Worm (Caenorhabditis elegans) whole organism, young adult: ENCODE results near the gene ZK546.2.
"Not testable (repeated sequence)": the region's sequence is repeated elsewhere in the genome, so short reads cannot be mapped to it uniquely, and the experiment has no call there.

Experiments
- B0019.2 ChIP-seq: fragments of 200-800 bp; sonication (Bioruptor generic); conservative IDR thresholded peaks from 2 replicates; pipeline ENCODE4 v1.3.6; 2022; ENCODE audit warnings: missing genetic modification reagents, missing genetic modification characterization, missing compliant biosample characterization
- B0261.1 ChIP-seq: sonication (generic microtip); optimal IDR thresholded peaks from 2 replicates; lab custom pipeline; 2016; ENCODE audit warnings: mild to moderate bottlenecking, missing genetic modification characterization, moderate library complexity, missing compliant biosample characterization
- C06A6.2 ChIP-seq: fragments of 200-800 bp; sonication (Bioruptor generic); conservative IDR thresholded peaks from 2 replicates; pipeline ENCODE4 v1.3.6; 2022; ENCODE audit warnings: missing genetic modification characterization, missing compliant biosample characterization
- F10E7.11 ChIP-seq: sonication (generic microtip); optimal IDR thresholded peaks from 2 replicates; lab custom pipeline; 2017; ENCODE audit warnings: mild to moderate bottlenecking, missing genetic modification characterization, moderate library complexity, missing compliant biosample characterization
- F33H1.4 ChIP-seq: fragments of 200-800 bp; sonication (Bioruptor generic); IDR thresholded peaks from 2 replicates; pipeline ENCODE4 v1.3.6; 2022; ENCODE audit warnings: missing genetic modification reagents, missing genetic modification characterization, missing compliant biosample characterization
- F37B4.10 ChIP-seq: fragments of 200-800 bp; sonication (Bioruptor generic); IDR thresholded peaks from 2 replicates; pipeline ENCODE4 v1.3.6; 2022; ENCODE audit warnings: missing genetic modification characterization, missing compliant biosample characterization
- F49E8.2 ChIP-seq: sonication (generic microtip); optimal IDR thresholded peaks from 3 replicates; lab custom pipeline; 2017; ENCODE audit warnings: missing genetic modification characterization, mild to moderate bottlenecking, missing compliant biosample characterization, antibody characterized with exemption, moderate library complexity; ENCODE audit not compliant: insufficient read depth
- F57A8.1 ChIP-seq: fragments of 200-800 bp; sonication (Bioruptor generic); optimal IDR thresholded peaks from 2 replicates; lab custom pipeline; 2018; ENCODE audit warnings: mild to moderate bottlenecking, missing genetic modification characterization, moderate library complexity, missing compliant biosample characterization
- Y53F4B.3 ChIP-seq: fragments of 200-800 bp; sonication (Bioruptor generic); IDR thresholded peaks from 2 replicates; pipeline ENCODE4 v1.3.6; 2022; ENCODE audit warnings: missing genetic modification reagents, missing genetic modification characterization, missing compliant biosample characterization
- Y53G8AR.9 ChIP-seq: fragments of 200-800 bp; sonication (Bioruptor generic); conservative IDR thresholded peaks from 2 replicates; pipeline ENCODE4 v1.3.6; 2022; ENCODE audit warnings: missing genetic modification reagents, missing genetic modification characterization, missing compliant biosample characterization
- Y56A3A.18 ChIP-seq: fragments of 200-800 bp; sonication (Bioruptor generic); IDR thresholded peaks from 2 replicates; pipeline ENCODE4 v1.3.6; 2022; ENCODE audit warnings: missing genetic modification reagents, missing genetic modification characterization, missing compliant biosample characterization
- aptf-2 ChIP-seq: fragments of 200-800 bp; sonication (Bioruptor generic); conservative IDR thresholded peaks from 2 replicates; pipeline ENCODE4 v1.3.6; 2022; ENCODE audit warnings: missing genetic modification reagents, missing genetic modification characterization, missing compliant biosample characterization
- attf-5 ChIP-seq: fragments of 200-800 bp; sonication (Bioruptor generic); optimal IDR thresholded peaks from 2 replicates; lab custom pipeline; 2018; ENCODE audit warnings: mild to moderate bottlenecking, missing genetic modification characterization, missing compliant biosample characterization
- attf-6 ChIP-seq: fragments of 200-800 bp; sonication (Bioruptor generic); IDR thresholded peaks from 2 replicates; pipeline ENCODE4 v1.3.6; 2022; ENCODE audit warnings: missing genetic modification reagents, missing genetic modification characterization, missing compliant biosample characterization
- cebp-1 ChIP-seq, 2 experiments: fragments of 200-800 bp in 1 of 2; sonication (Bioruptor generic) in 1 of 2; sonication (generic microtip) in 1 of 2; IDR thresholded peaks in 1 of 2; optimal IDR thresholded peaks in 1 of 2; 2 replicates each; pipeline versions ENCODE4 v1.3.6 to Lab custom; 2017 to 2022; ENCODE audit warnings: missing compliant biosample characterization in 2 of 2, missing genetic modification characterization in 2 of 2, mild to moderate bottlenecking in 1 of 2, missing genetic modification reagents in 1 of 2, moderate library complexity in 1 of 2
- cebp-2 ChIP-seq: fragments of 200-800 bp; sonication (Bioruptor generic); IDR thresholded peaks from 2 replicates; pipeline ENCODE4 v1.3.6; 2022; ENCODE audit warnings: missing genetic modification characterization, missing compliant biosample characterization
- ceh-40 ChIP-seq: fragments of 200-800 bp; sonication (Bioruptor generic); IDR thresholded peaks from 2 replicates; pipeline ENCODE4 v1.3.6; 2022; ENCODE audit warnings: missing genetic modification characterization, missing compliant biosample characterization
- egl-44 ChIP-seq: fragments of 200-800 bp; sonication (Bioruptor generic); IDR thresholded peaks from 2 replicates; pipeline ENCODE4 v1.3.6; 2022; ENCODE audit warnings: missing genetic modification reagents, missing genetic modification characterization, missing compliant biosample characterization
- hmg-1.2 ChIP-seq: fragments of 200-800 bp; sonication (Bioruptor generic); IDR thresholded peaks from 2 replicates; pipeline ENCODE4 v1.3.6; 2022; ENCODE audit warnings: missing genetic modification reagents, missing genetic modification characterization, missing compliant biosample characterization
- lin-26 ChIP-seq: fragments of 200-800 bp; sonication (Bioruptor generic); IDR thresholded peaks from 2 replicates; pipeline ENCODE4 v1.3.6; 2022; ENCODE audit warnings: missing genetic modification reagents, missing genetic modification characterization, missing compliant biosample characterization
- lin-35 ChIP-seq, 3 experiments: fragments of 150-350 bp in 2 of 3; sonication (generic microtip) in 1 of 3; optimal IDR thresholded peaks; 2 replicates each; lab custom pipeline; 2014 to 2018; ENCODE audit warnings: missing biosample characterization in 3 of 3, missing genetic modification characterization in 3 of 3, missing genetic modification reagents in 3 of 3
- madf-6 ChIP-seq: fragments of 200-800 bp; sonication (Bioruptor generic); IDR thresholded peaks from 2 replicates; pipeline ENCODE4 v1.3.6; 2022; ENCODE audit warnings: missing genetic modification reagents, missing genetic modification characterization, missing compliant biosample characterization
- mcd-1 ChIP-seq: fragments of 200-800 bp; sonication (Bioruptor generic); IDR thresholded peaks from 2 replicates; pipeline ENCODE4 v1.3.6; 2022; ENCODE audit warnings: missing genetic modification reagents, missing genetic modification characterization, missing compliant biosample characterization
- nfyb-1 ChIP-seq: fragments of 200-800 bp; sonication (Bioruptor generic); IDR thresholded peaks from 2 replicates; pipeline ENCODE4 v1.3.6; 2022; ENCODE audit warnings: missing genetic modification reagents, missing genetic modification characterization, missing compliant biosample characterization
- nhr-90 ChIP-seq: sonication (generic microtip); optimal IDR thresholded peaks from 2 replicates; lab custom pipeline; 2016; ENCODE audit warnings: missing genotype, mild to moderate bottlenecking, missing genetic modification characterization, missing compliant biosample characterization
- pbrm-1 ChIP-seq: fragments of 200-800 bp; sonication (Bioruptor generic); IDR thresholded peaks from 2 replicates; pipeline ENCODE4 v1.3.6; 2022; ENCODE audit warnings: missing genetic modification reagents, missing genetic modification characterization, missing compliant biosample characterization
- rcor-1 ChIP-seq: fragments of 200-800 bp; sonication (Bioruptor generic); IDR thresholded peaks from 2 replicates; pipeline ENCODE4 v1.3.6; 2022; ENCODE audit warnings: missing genetic modification reagents, missing genetic modification characterization, missing compliant biosample characterization
- rpc-1 ChIP-seq, 2 experiments: fragments of 150-350 bp in 1 of 2; sonication (generic microtip) in 1 of 2; optimal IDR thresholded peaks; 2 replicates each; lab custom pipeline; 2014 to 2018; ENCODE audit warnings: missing biosample characterization in 1 of 2, missing genetic modification characterization in 1 of 2, missing genetic modification reagents in 1 of 2, missing genotype in 1 of 2
- tbp1 ChIP-seq: fragments of 200-800 bp; sonication (Bioruptor generic); optimal IDR thresholded peaks from 2 replicates; lab custom pipeline; 2018; ENCODE audit warnings: mild to moderate bottlenecking, missing genetic modification characterization, missing compliant biosample characterization
- ztf-25 ChIP-seq: fragments of 200-800 bp; sonication (Bioruptor generic); IDR thresholded peaks from 2 replicates; pipeline ENCODE4 v1.3.6; 2022; ENCODE audit warnings: missing genetic modification reagents, missing genetic modification characterization, missing compliant biosample characterization

Gene ZK546.2

ce11 chrII:4925198-4925764, 20.5 kb upstream of the ZK546.2 start, which contains the start of gene aagr-2 (continued):
- TF ChIP-seq F10E7.11 (no peak), egl-44 (GFP tag; lab: Robert Waterston, UW) (peak; percentile 74; the same call in 1 of the 2 replicates)

ce11 chrII:4928367-4928766, 17.5 kb upstream of the ZK546.2 start:
- TF ChIP-seq ceh-40 (0 out of 2 replicates have a peak, but pooled peaks have one; percentile 69), rcor-1 (GFP tag; lab: Robert Waterston, UW) (0 out of 2 replicates have a peak, but pooled peaks have one; percentile 13), mcd-1 (GFP tag; lab: Robert Waterston, UW) (0 out of 2 replicates have a peak, but pooled peaks have one; percentile 22), Y56A3A.18 (0 out of 2 replicates have a peak, but pooled peaks have one; percentile 38), rpc-1 (tag; optimal IDR thresholded peaks at IDR 0.05; lab: Kevin White, UChicago) (peak; percentile 44), tbp1 (peak; percentile 84), nfyb-1 (GFP tag; lab: Robert Waterston, UW) (peak; percentile 49; the same call in 1 of the 2 replicates), cebp-2 (GFP tag; lab: Robert Waterston, UW) (0 out of 2 replicates have a peak, but pooled peaks have one; percentile 22), hmg-1.2 (GFP tag; lab: Robert Waterston, UW) (peak; percentile 74), aptf-2 (GFP tag; lab: Robert Waterston, UW) (0 out of 2 replicates have a peak, but pooled peaks have one; percentile 10), ztf-25 (GFP tag; lab: Robert Waterston, UW) (peak; percentile 87), madf-6 (GFP tag; lab: Robert Waterston, UW) (peak; percentile 57; the same call in 1 of the 2 replicates), pbrm-1 (GFP tag; lab: Robert Waterston, UW) (0 out of 2 replicates have a peak, but pooled peaks have one; percentile 28), C06A6.2 (0 out of 2 replicates have a peak, but pooled peaks have one; percentile 15), B0261.1 (tag; lab: Kevin White, UChicago) (peak; percentile 61), cebp-1 (GFP tag; IDR thresholded peaks at IDR 0.05; lab: Robert Waterston, UW) (peak; percentile 32; the same call in 1 of the 2 replicates), F33H1.4 (GFP tag; lab: Robert Waterston, UW) (0 out of 2 replicates have a peak, but pooled peaks have one; percentile 16), Y53G8AR.9 (GFP tag; lab: Robert Waterston, UW) (0 out of 2 replicates have a peak, but pooled peaks have one; percentile 28), lin-26 (GFP tag; lab: Robert Waterston, UW) (peak; percentile 96)
- not testable (repeated sequence) for TF ChIP-seq rpc-1 (optimal IDR thresholded peaks at IDR 0.05; lab: Kevin White, UChicago); cebp-1 (tag; optimal IDR thresholded peaks at IDR 0.05; lab: Kevin White, UChicago)
- TF ChIP-seq, all 124 proteins: peak for 19; not testable (repeated sequence) for 105

ce11 chrII:4931286-4931685, 14.5 kb upstream of the ZK546.2 start:
- TF ChIP-seq hmg-1.2 (GFP tag; lab: Robert Waterston, UW): no peak
- TF ChIP-seq F57A8.1: no peak
- no peak for TF ChIP-seq B0019.2 (GFP tag; lab: Robert Waterston, UW)
- no peak for TF ChIP-seq attf-5
- TF ChIP-seq nhr-90 (tag; lab: Kevin White, UChicago): no peak
- TF ChIP-seq Y53F4B.3 (GFP tag; lab: Robert Waterston, UW): no peak
- no peak for TF ChIP-seq attf-6 (GFP tag; lab: Robert Waterston, UW)
- no peak for TF ChIP-seq F37B4.10

ce11 chrII:4932727-4933126, 13.1 kb upstream of the ZK546.2 start, which contains the start of gene msp-152:
Gene msp-152, plus strand, starts transcription at chrII:4933027.
- not testable (repeated sequence) for TF ChIP-seq F49E8.2; aptf-2 (GFP tag; lab: Robert Waterston, UW); lin-35 (GFP tag; optimal IDR thresholded peaks at IDR 0.05; lab: Kevin White, UChicago)
